Fruit fly (Drosophila melanogaster) whole organism, embryonic: Measurements from ENCODE around the gene dlp.

Source experiments
- CG10431 ChIP-seq: fragments of 200-800 bp; sonication (Bioruptor generic); optimal IDR thresholded peaks from 3 replicates; lab custom pipeline; 2018; ENCODE audit warnings: missing biosample characterization, mild to moderate bottlenecking, missing genetic modification characterization
- CG11504 ChIP-seq: fragments of 200-800 bp; sonication (Bioruptor generic); optimal IDR thresholded peaks from 3 replicates; lab custom pipeline; 2019; ENCODE audit warnings: missing biosample characterization, mild to moderate bottlenecking, missing genetic modification characterization, moderate library complexity
- CG11696 ChIP-seq: fragments of 200-800 bp; sonication (Bioruptor generic); IDR thresholded peaks from 2 replicates; pipeline ENCODE4 v1.3.6; 2022; ENCODE audit warnings: missing biosample characterization, missing genetic modification characterization
- CG12391 ChIP-seq: fragments of 200-800 bp; sonication (Bioruptor generic); optimal IDR thresholded peaks from 3 replicates; lab custom pipeline; 2018; ENCODE audit warnings: missing biosample characterization, mild to moderate bottlenecking, missing genetic modification characterization, moderate library complexity
- CG15601 ChIP-seq: fragments of 200-800 bp; sonication (Bioruptor generic); optimal IDR thresholded peaks from 3 replicates; lab custom pipeline; 2019; ENCODE audit warnings: missing biosample characterization, mild to moderate bottlenecking, missing genetic modification characterization, moderate library complexity
- CG17361 ChIP-seq: fragments of 200-800 bp; sonication (Bioruptor generic); IDR thresholded peaks from 3 replicates; pipeline ENCODE4 v1.3.6; 2022; ENCODE audit warnings: missing biosample characterization, missing genetic modification characterization
- CG2199 ChIP-seq: fragments of 200-800 bp; sonication (Bioruptor generic); IDR thresholded peaks from 3 replicates; pipeline ENCODE4 v1.3.6; 2022; ENCODE audit warnings: missing biosample characterization, missing genetic modification characterization
- CG2712 ChIP-seq: fragments of 200-800 bp; optimal IDR thresholded peaks from 3 replicates; lab custom pipeline; 2019; ENCODE audit warnings: missing biosample characterization, mild to moderate bottlenecking, missing genetic modification characterization, moderate library complexity
- CG31365 ChIP-seq: fragments of 200-800 bp; sonication (Bioruptor generic); optimal IDR thresholded peaks from 2 replicates; lab custom pipeline; 2018; ENCODE audit warnings: missing biosample characterization, mild to moderate bottlenecking, missing genetic modification characterization
- CG31441 ChIP-seq: fragments of 200-800 bp; sonication (Bioruptor generic); IDR thresholded peaks from 2 replicates; pipeline ENCODE4 v1.3.6; 2022; ENCODE audit warnings: missing biosample characterization, missing genetic modification characterization
- CG33213 ChIP-seq: fragments of 200-800 bp; sonication (Bioruptor generic); optimal IDR thresholded peaks from 3 replicates; lab custom pipeline; 2016; ENCODE audit warnings: missing biosample characterization, missing genetic modification characterization
- CG3847 ChIP-seq: fragments of 200-800 bp; sonication (Bioruptor generic); IDR thresholded peaks from 2 replicates; pipeline ENCODE4 v1.3.6; 2022; ENCODE audit warnings: missing biosample characterization, missing genetic modification characterization
- CG6254 ChIP-seq: fragments of 200-800 bp; sonication (Bioruptor generic); optimal IDR thresholded peaks from 3 replicates; lab custom pipeline; 2017; ENCODE audit warnings: mild to moderate bottlenecking, missing biosample characterization, missing genetic modification reagents, missing genetic modification characterization
- CG6654 ChIP-seq: fragments of 200-800 bp; sonication (Bioruptor generic); optimal IDR thresholded peaks from 2 replicates; lab custom pipeline; 2017; ENCODE audit warnings: missing biosample characterization, mild to moderate bottlenecking, missing genetic modification characterization
- CG6791 ChIP-seq: fragments of 200-800 bp; sonication (Bioruptor generic); IDR thresholded peaks from 3 replicates; pipeline ENCODE4 v1.3.6; 2022; ENCODE audit warnings: missing biosample characterization, missing genetic modification characterization; ENCODE audit not compliant: partially characterized antibody
- CG7839 ChIP-seq: fragments of 200-800 bp; sonication (Bioruptor generic); optimal IDR thresholded peaks from 3 replicates; lab custom pipeline; 2018; ENCODE audit warnings: missing biosample characterization, mild to moderate bottlenecking, missing genetic modification characterization, moderate library complexity
- CG9437 ChIP-seq: fragments of 200-800 bp; sonication (Bioruptor generic); optimal IDR thresholded peaks from 2 replicates; lab custom pipeline; 2018; ENCODE audit warnings: missing biosample characterization, mild to moderate bottlenecking, missing genetic modification characterization
- CG9609 ChIP-seq: fragments of 200-800 bp; sonication (Bioruptor generic); optimal IDR thresholded peaks from 3 replicates; lab custom pipeline; 2016; ENCODE audit warnings: missing biosample characterization, missing genetic modification characterization
- CG9876 ChIP-seq: fragments of 200-800 bp; sonication (Bioruptor generic); optimal IDR thresholded peaks from 2 replicates; lab custom pipeline; 2016; ENCODE audit warnings: missing biosample characterization, missing genetic modification characterization
- E2f1 ChIP-seq: fragments of 200-800 bp; sonication (Bioruptor generic); IDR thresholded peaks from 2 replicates; pipeline ENCODE4 v1.3.6; 2022; ENCODE audit warnings: missing biosample characterization, missing genetic modification characterization
- Ets65A ChIP-seq: fragments of 200-800 bp; sonication (Bioruptor generic); peaks from one replicate; lab custom pipeline; 2016; ENCODE audit warnings: missing biosample characterization, missing genetic modification characterization
- GATAe ChIP-seq: fragments of 200-800 bp; sonication (Bioruptor generic); conservative IDR thresholded peaks from 2 replicates; pipeline ENCODE4 v1.3.6; 2022; ENCODE audit warnings: missing biosample characterization, missing genetic modification characterization
- Hr39 ChIP-seq: fragments of >200 bp; optimal IDR thresholded peaks from 2 replicates; lab custom pipeline; 2017
- PHDP ChIP-seq: fragments of 200-800 bp; sonication (Bioruptor generic); optimal IDR thresholded peaks from 3 replicates; lab custom pipeline; 2018; ENCODE audit warnings: missing biosample characterization, mild to moderate bottlenecking, missing genetic modification characterization, moderate library complexity
- Stat92E ChIP-seq, 3 experiments: fragments of >200 bp in 2 of 3; fragments of 200-800 bp in 1 of 3; sonication (Bioruptor generic) in 1 of 3; optimal IDR thresholded peaks; 2 replicates each; lab custom pipeline; 2017 to 2019; ENCODE audit warnings: missing biosample characterization in 3 of 3, missing genetic modification characterization in 3 of 3, mild to moderate bottlenecking in 1 of 3, moderate library complexity in 1 of 3
- ato ChIP-seq: fragments of 200-800 bp; sonication (Bioruptor generic); IDR thresholded peaks from 2 replicates; pipeline ENCODE4 v1.3.6; 2022; ENCODE audit warnings: missing biosample characterization, missing genetic modification characterization; ENCODE audit not compliant: partially characterized antibody
- bsh ChIP-seq, 2 experiments: fragments of 200-800 bp; sonication (Bioruptor generic); optimal IDR thresholded peaks; 2 replicates each; lab custom pipeline; 2017 to 2018; ENCODE audit warnings: mild to moderate bottlenecking in 2 of 2, missing biosample characterization in 2 of 2, missing genetic modification characterization in 2 of 2, moderate library complexity in 1 of 2
- crol ChIP-seq: fragments of 200-800 bp; sonication (Bioruptor generic); IDR thresholded peaks from 2 replicates; pipeline ENCODE4 v1.3.6; 2022; ENCODE audit warnings: missing biosample characterization, missing genetic modification characterization
- dati ChIP-seq: fragments of 200-800 bp; sonication (Bioruptor generic); IDR thresholded peaks from 2 replicates; pipeline ENCODE4 v1.3.6; 2022; ENCODE audit warnings: missing biosample characterization, missing genetic modification characterization
- disco-r ChIP-seq: fragments of 200-800 bp; sonication (Bioruptor generic); optimal IDR thresholded peaks from 2 replicates; lab custom pipeline; 2016; ENCODE audit warnings: missing biosample characterization, missing genetic modification characterization
- eve ChIP-seq, 2 experiments: fragments of >200 bp; optimal IDR thresholded peaks; 2 replicates each; lab custom pipeline; 2017; ENCODE audit warnings: missing biosample characterization in 2 of 2, missing genetic modification characterization in 2 of 2
- hth ChIP-seq: fragments of >200 bp; optimal IDR thresholded peaks from 2 replicates; lab custom pipeline; 2017; ENCODE audit warnings: inconsistent platforms
- lab ChIP-seq: fragments of 200-800 bp; sonication (Bioruptor generic); optimal IDR thresholded peaks from 3 replicates; lab custom pipeline; 2017; ENCODE audit warnings: missing biosample characterization, missing genetic modification characterization, mild to moderate bottlenecking, moderate library complexity, missing genetic modification reagents
- lmd ChIP-seq: fragments of 200-800 bp; sonication (Bioruptor generic); IDR thresholded peaks from 2 replicates; pipeline ENCODE4 v1.3.6; 2022; ENCODE audit warnings: missing biosample characterization, missing genetic modification characterization
- peb ChIP-seq: fragments of 200-800 bp; sonication (Bioruptor generic); IDR thresholded peaks from 2 replicates; pipeline ENCODE4 v1.3.6; 2022; ENCODE audit warnings: missing biosample characterization, missing genetic modification characterization
- pfk ChIP-seq: fragments of 200-800 bp; sonication (Bioruptor generic); optimal IDR thresholded peaks from 2 replicates; lab custom pipeline; 2018; ENCODE audit warnings: missing biosample characterization, mild to moderate bottlenecking, missing genetic modification characterization, moderate library complexity
- phol ChIP-seq: fragments of 200-800 bp; sonication (Bioruptor generic); optimal IDR thresholded peaks from 3 replicates; lab custom pipeline; 2018; ENCODE audit warnings: missing biosample characterization, mild to moderate bottlenecking, missing genetic modification characterization, moderate library complexity
- pnt ChIP-seq: fragments of 200-800 bp; sonication (Bioruptor generic); optimal IDR thresholded peaks from 3 replicates; lab custom pipeline; 2016; ENCODE audit warnings: missing biosample characterization, missing genetic modification characterization
- pros ChIP-seq: fragments of 200-800 bp; sonication (Bioruptor generic); optimal IDR thresholded peaks from 3 replicates; lab custom pipeline; 2019; ENCODE audit warnings: missing biosample characterization, mild to moderate bottlenecking, missing genetic modification characterization, moderate library complexity
- row ChIP-seq: fragments of 200-800 bp; sonication (Bioruptor generic); IDR thresholded peaks from 3 replicates; pipeline ENCODE4 v1.3.6; 2022; ENCODE audit warnings: missing biosample characterization, missing genetic modification characterization
- salm ChIP-seq: fragments of 200-800 bp; sonication (Bioruptor generic); optimal IDR thresholded peaks from 2 replicates; lab custom pipeline; 2018; ENCODE audit warnings: missing biosample characterization, mild to moderate bottlenecking, missing genetic modification characterization
- seq ChIP-seq: fragments of 200-800 bp; sonication (Bioruptor generic); IDR thresholded peaks from 2 replicates; pipeline ENCODE4 v1.3.6; 2022; ENCODE audit warnings: missing biosample characterization, missing genetic modification characterization
- sqz ChIP-seq: fragments of 200-800 bp; sonication (Bioruptor generic); optimal IDR thresholded peaks from 3 replicates; lab custom pipeline; 2018; ENCODE audit warnings: missing biosample characterization, mild to moderate bottlenecking, missing genetic modification characterization
- sug ChIP-seq: fragments of 200-800 bp; optimal IDR thresholded peaks from 2 replicates; lab custom pipeline; 2019; ENCODE audit warnings: missing biosample characterization, mild to moderate bottlenecking, missing genetic modification characterization, moderate library complexity
- tgo ChIP-seq: fragments of 200-800 bp; sonication (Bioruptor generic); IDR thresholded peaks from 3 replicates; pipeline ENCODE4 v1.3.6; 2022; ENCODE audit warnings: missing biosample characterization, missing genetic modification characterization
- vfl ChIP-seq: fragments of 200-800 bp; sonication (Bioruptor generic); optimal IDR thresholded peaks from 2 replicates; lab custom pipeline; 2016; ENCODE audit warnings: missing biosample characterization, missing genetic modification characterization
- vnd ChIP-seq: fragments of 200-800 bp; sonication (Bioruptor generic); IDR thresholded peaks from 3 replicates; pipeline ENCODE4 v1.3.6; 2022; ENCODE audit warnings: missing biosample characterization, missing genetic modification characterization; ENCODE audit not compliant: partially characterized antibody
- zf30C ChIP-seq: fragments of 200-800 bp; sonication (Bioruptor generic); optimal IDR thresholded peaks from 3 replicates; lab custom pipeline; 2018; ENCODE audit warnings: missing biosample characterization, mild to moderate bottlenecking, missing genetic modification characterization

dlp gene

DNA sequence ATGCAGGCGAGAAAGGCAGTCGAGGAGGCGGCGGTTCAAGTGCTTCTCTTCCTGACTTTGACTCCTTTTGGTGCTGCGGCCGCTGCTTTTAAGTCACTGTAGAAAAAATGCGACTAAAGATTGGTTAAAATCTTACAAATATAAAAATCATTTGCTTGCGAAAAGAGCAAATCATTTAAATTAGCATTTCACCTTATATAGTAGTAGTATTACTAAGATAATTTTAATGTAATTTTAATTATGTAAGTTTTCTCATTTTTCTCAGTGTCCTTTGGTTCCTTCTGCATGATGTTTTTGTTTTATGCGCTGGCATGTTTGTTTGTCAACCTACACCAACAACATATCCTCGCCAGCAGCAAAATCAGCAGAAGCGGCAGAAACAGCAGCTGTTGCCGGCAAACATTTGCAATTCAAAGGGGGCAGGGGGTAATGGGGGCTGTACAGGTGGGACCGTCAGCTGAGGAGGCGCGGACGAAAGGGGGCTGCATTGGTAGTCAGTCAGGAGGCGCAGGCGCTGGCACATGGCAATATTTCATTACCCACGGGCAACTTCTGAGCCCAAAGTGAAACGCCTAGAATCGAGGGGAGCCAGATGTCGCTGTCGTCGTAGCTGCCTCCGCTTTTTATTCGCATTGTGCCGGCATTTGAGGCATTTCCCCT, 14.9 kb downstream of the dlp start (continued):
- TF ChIP-seq E2f1 (GFP tag; lab: Robert Waterston, UW): no peak
- TF ChIP-seq dati (GFP tag; lab: Robert Waterston, UW): no peak
- TF ChIP-seq, all 482 proteins: peak for 14

DNA sequence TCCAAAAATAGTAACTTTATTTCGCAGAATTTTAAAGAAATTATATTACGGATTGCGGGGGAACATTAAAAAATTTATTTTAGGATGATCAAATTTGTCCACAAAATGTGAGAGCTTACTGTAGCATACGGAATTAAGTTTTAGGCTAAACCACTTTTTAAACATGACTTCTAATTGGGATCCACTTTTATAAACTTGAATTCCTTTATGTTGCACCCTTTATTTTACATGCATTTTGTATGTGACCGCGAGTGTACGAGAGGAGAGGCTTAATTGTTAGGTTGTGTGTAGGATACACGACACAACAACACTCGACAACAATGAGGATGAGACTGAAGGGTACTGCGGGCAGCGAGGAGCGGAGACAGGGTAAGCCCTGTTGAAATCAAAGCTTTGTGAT, 16.5 kb downstream of the dlp start:
- TF ChIP-seq CG9876 (no peak), pros (GFP tag; lab: Kevin White, UChicago) (no peak), eve (GFP tag; optimal IDR thresholded peaks at IDR 0.05; lab: Kevin White, UChicago) (peak in 1 of 2 experiments; percentile 29), crol (GFP tag; lab: Robert Waterston, UW) (peak; percentile 55), CG9609 (GFP tag; lab: Kevin White, UChicago) (no peak), Ets65A (GFP tag; lab: Kevin White, UChicago) (no peak), tgo (no peak), CG6791 (no peak), pfk (no peak), CG3847 (GFP tag; lab: Robert Waterston, UW) (no peak), disco-r (GFP tag; lab: Kevin White, UChicago) (no peak), zf30C (GFP tag; lab: Kevin White, UChicago) (no peak), CG11696 (GFP tag; lab: Robert Waterston, UW) (peak; percentile 70), hth (no peak), seq (GFP tag; lab: Robert Waterston, UW) (no peak), bsh (GFP tag; optimal IDR thresholded peaks at IDR 0.05; lab: Kevin White, UChicago) (peak in 1 of 2 experiments; percentile 47), peb (GFP tag; lab: Robert Waterston, UW) (no peak)

DNA sequence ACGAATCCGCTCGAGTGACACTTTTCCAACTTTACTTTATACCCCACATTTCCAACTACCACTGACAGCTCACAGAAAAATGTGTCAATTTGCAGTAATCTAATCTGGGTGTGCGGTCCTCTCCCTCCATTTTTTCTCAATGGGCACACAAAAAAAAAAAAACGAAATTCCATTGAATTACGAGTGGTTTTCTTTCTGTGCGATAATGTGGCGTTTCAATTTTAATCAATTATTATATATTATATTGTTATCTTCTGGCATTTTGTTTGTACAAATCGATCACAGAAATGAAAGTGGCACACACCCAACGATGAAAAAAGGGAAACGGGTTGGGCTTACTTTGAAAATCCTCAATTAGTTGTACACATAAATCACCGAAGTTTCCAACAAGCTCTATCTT, 17.9 kb downstream of the dlp start:
- TF ChIP-seq vnd (peak; percentile 37; the same call in 1 of the 3 replicates), CG9437 (no peak), sug (tag; lab: Kevin White, UChicago) (peak; percentile 47), pnt (GFP tag; lab: Kevin White, UChicago) (no peak), sqz (GFP tag; lab: Kevin White, UChicago) (peak; percentile 82), Hr39 (lab: Kevin White, UChicago) (no peak), GATAe (peak; percentile 60), vfl (no peak), CG10431 (GFP tag; lab: Kevin White, UChicago) (peak; percentile 13), CG11504 (peak; percentile 1), CG12391 (peak; percentile 5), CG33213 (GFP tag; lab: Kevin White, UChicago) (no peak), CG2199 (GFP tag; lab: Robert Waterston, UW) (peak; percentile 65; the same call in 2 of the 3 replicates), lmd (GFP tag; lab: Robert Waterston, UW) (no peak), CG31365 (no peak), CG6254 (GFP tag; lab: Kevin White, UChicago) (peak; percentile 24), CG15601 (tag; lab: Kevin White, UChicago) (peak; percentile 25), CG2712 (tag; lab: Kevin White, UChicago) (peak; percentile 2), ato (no peak), CG31441 (GFP tag; lab: Robert Waterston, UW) (peak; percentile 16; the same call in 1 of the 2 replicates), salm (tag; lab: Kevin White, UChicago) (peak; percentile 56), phol (tag; lab: Kevin White, UChicago) (no peak), row (0 out of 3 replicates have a peak, but pooled peaks have one; percentile 11), Stat92E (GFP tag; optimal IDR thresholded peaks at IDR 0.05; lab: Kevin White, UChicago) (peak in 1 of 3 experiments; percentile 67), CG17361 (GFP tag; lab: Robert Waterston, UW) (0 out of 3 replicates have a peak, but pooled peaks have one; percentile 20), CG6654 (GFP tag; lab: Kevin White, UChicago) (no peak), PHDP (tag; lab: Kevin White, UChicago) (peak; percentile 13), lab (GFP tag; lab: Kevin White, UChicago) (peak; percentile 75), CG7839 (tag; lab: Kevin White, UChicago) (peak; percentile 4)
